Worm (Caenorhabditis elegans) whole organism, mixed stage, embryonic: Measurements from ENCODE around the gene T22B2.2.

Experiments
- M03D4.4 ChIP-seq: sonication (generic microtip); optimal IDR thresholded peaks from 2 replicates; lab custom pipeline; 2017; ENCODE audit warnings: mild to moderate bottlenecking, missing genetic modification characterization, missing compliant biosample characterization
- ceh-39 ChIP-seq: fragments of 150-350 bp; optimal IDR thresholded peaks from 2 replicates; lab custom pipeline; 2014; ENCODE audit warnings: missing biosample characterization, missing genetic modification characterization
- ceh-43 ChIP-seq: fragments of 200-800 bp; sonication (Bioruptor generic); optimal IDR thresholded peaks from 2 replicates; lab custom pipeline; 2018; ENCODE audit warnings: mild to moderate bottlenecking, missing genetic modification characterization, moderate library complexity, missing compliant biosample characterization
- ham-2 ChIP-seq: fragments of 200-800 bp; sonication (Bioruptor generic); optimal IDR thresholded peaks from 2 replicates; lab custom pipeline; 2018; ENCODE audit warnings: mild to moderate bottlenecking, missing genetic modification characterization, missing compliant biosample characterization
- hlh-1 ChIP-seq: fragments of 150-350 bp; optimal IDR thresholded peaks from 2 replicates; lab custom pipeline; 2014; ENCODE audit warnings: missing biosample characterization, missing genetic modification reagents, missing genetic modification characterization
- mep-1 ChIP-seq: fragments of 150-350 bp; optimal IDR thresholded peaks from 2 replicates; lab custom pipeline; 2017; ENCODE audit warnings: missing biosample characterization, missing genetic modification reagents, missing genetic modification characterization, inconsistent platforms
- mls-2 ChIP-seq: sonication (generic microtip); optimal IDR thresholded peaks from 2 replicates; lab custom pipeline; 2016; ENCODE audit warnings: mild to moderate bottlenecking, missing genetic modification characterization, moderate library complexity, missing compliant biosample characterization
- pha-4 ChIP-seq: fragments of 150-350 bp; optimal IDR thresholded peaks from 2 replicates; lab custom pipeline; 2018; ENCODE audit warnings: missing biosample characterization, missing genetic modification reagents, missing genetic modification characterization
- snpc-4 ChIP-seq: fragments of 150-350 bp; optimal IDR thresholded peaks from 2 replicates; lab custom pipeline; 2014; ENCODE audit warnings: missing biosample characterization, missing genetic modification characterization
- unc-39 ChIP-seq: fragments of 150-350 bp; optimal IDR thresholded peaks from 2 replicates; lab custom pipeline; 2014; ENCODE audit warnings: missing biosample characterization, missing genetic modification characterization
- unc-62 ChIP-seq: fragments of 150-350 bp; optimal IDR thresholded peaks from 2 replicates; lab custom pipeline; 2014; ENCODE audit warnings: missing biosample characterization, missing genetic modification reagents, missing genetic modification characterization
- zip-8 ChIP-seq: fragments of 150-350 bp; optimal IDR thresholded peaks from 2 replicates; lab custom pipeline; 2014; ENCODE audit warnings: missing biosample characterization, missing genetic modification characterization

DNA sequence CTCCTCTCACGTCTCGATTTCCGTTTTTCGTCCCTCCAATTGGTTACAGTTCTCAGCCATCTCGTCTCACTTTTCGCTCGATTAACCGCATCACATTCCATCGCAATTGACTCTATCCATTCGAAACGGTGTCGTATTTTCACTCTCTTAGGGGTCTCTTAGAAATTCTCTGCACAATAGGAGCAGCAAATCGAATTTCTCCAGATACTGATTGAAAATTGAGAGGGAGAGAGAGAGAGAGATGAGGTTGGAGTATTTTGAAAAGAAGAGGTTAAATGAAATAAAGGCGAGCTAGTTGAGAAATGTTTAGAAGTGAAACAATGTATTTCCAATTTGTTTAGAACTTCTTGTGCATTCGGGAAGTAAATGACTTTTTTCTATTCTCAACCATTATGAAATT, 18.8 kb upstream of the T22B2.2 start:
- TF ChIP-seq unc-39 (tag; lab: Kevin White, UChicago): no peak
- TF ChIP-seq snpc-4 (tag; lab: Kevin White, UChicago): no peak
- no peak for TF ChIP-seq zip-8 (tag; lab: Kevin White, UChicago)
- no peak for TF ChIP-seq unc-62 (GFP tag; lab: Kevin White, UChicago)
- TF ChIP-seq hlh-1 (tag; lab: Kevin White, UChicago): no peak
- TF ChIP-seq mls-2 (tag; lab: Kevin White, UChicago): no peak
- TF ChIP-seq M03D4.4 (tag; lab: Kevin White, UChicago): no peak
- no peak for TF ChIP-seq ham-2 (GFP tag; lab: Kevin White, UChicago)
- TF ChIP-seq pha-4: no peak
- TF ChIP-seq ceh-43 (GFP tag; lab: Kevin White, UChicago): no peak
- no peak for TF ChIP-seq ceh-39
- no peak for TF ChIP-seq mep-1 (tag; lab: Kevin White, UChicago)
